Fruit fly (Drosophila melanogaster): Measurements from ENCODE around the gene unc79.

Gene unc79

DNA sequence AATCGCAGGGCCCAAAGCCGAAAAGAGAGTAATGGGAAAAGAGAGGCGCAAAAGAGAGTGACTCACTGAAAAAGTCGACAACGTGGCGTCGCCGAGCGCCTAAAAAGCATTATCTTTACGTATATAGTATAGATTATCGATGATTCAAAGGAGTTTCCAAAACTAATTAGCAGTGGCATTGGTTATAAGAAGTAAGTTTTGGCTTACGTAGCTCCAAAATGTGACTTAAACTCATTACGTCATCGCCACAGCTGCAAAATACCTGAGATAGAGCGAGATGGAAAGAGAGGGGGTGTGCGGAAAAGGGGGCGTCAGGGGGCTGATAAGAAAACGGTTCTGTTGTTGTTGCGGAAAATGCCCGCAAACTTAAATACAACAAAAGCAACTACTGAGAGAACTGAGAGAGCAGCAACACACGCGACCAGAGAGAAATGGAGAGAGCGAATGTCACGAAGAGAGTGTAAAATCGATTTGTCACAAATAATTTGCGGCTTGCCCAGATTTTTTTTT is 20.4 kb downstream of the unc79 start (continued):
- no peak for TF ChIP-seq dsx (GFP tag; optimal IDR thresholded peaks at IDR 0.05; ENCODE audit: poor library complexity, severe bottlenecking)
- no peak for TF ChIP-seq CG8319 (GFP tag; optimal IDR thresholded peaks at IDR 0.05)
- peak in 1 of 2 experiments; percentile 14 for TF ChIP-seq ss (GFP tag; optimal IDR thresholded peaks at IDR 0.05)
- TF ChIP-seq CG15336 (GFP tag; IDR thresholded peaks at IDR 0.05): 0 out of 2 replicates have a peak, but pooled peaks have one; percentile 15
- no peak for TF ChIP-seq CG34406 (GFP tag; optimal IDR thresholded peaks at IDR 0.05)
- no peak for TF ChIP-seq Blimp-1 (GFP tag; optimal IDR thresholded peaks at IDR 0.05)
- no peak for TF ChIP-seq CG11762 (GFP tag; optimal IDR thresholded peaks at IDR 0.05; ENCODE audit: insufficient read depth)
- no peak for TF ChIP-seq CG8632 (GFP tag; optimal IDR thresholded peaks at IDR 0.05)
- TF ChIP-seq CG3032 (tag; optimal IDR thresholded peaks at IDR 0.05): no peak
- no peak for TF ChIP-seq Hr39 (GFP tag; optimal IDR thresholded peaks at IDR 0.05)
- peak; percentile 7 for TF ChIP-seq Lpt (GFP tag; optimal IDR thresholded peaks at IDR 0.05)
- no peak for TF ChIP-seq Smox (GFP tag; optimal IDR thresholded peaks at IDR 0.05)
- no peak for TF ChIP-seq Met (GFP tag; optimal IDR thresholded peaks at IDR 0.05)
- no peak for TF ChIP-seq Sox102F (GFP tag; optimal IDR thresholded peaks at IDR 0.05)
- TF ChIP-seq CG6808 (GFP tag; optimal IDR thresholded peaks at IDR 0.05): no peak

DNA sequence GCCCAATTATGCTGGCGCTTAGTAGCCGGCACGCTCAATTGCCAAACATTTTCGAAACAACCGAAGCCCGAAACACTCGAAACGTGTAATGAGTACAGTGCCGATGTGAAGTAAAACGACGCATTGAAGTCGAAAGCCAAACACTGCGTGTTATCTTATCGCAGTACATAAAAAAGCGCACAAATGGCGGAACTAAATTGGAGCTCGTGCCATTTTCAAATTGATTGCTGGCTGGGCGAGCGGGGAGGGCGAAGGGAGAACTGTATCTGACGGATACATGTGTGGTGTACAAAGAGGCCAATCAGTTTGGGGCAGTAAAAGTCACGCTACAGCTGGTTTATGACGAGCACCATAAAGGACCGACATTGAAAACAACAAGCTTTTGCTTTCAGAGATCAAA is 22.6 kb downstream of the unc79 start:
- TF ChIP-seq fd59A (GFP tag; optimal IDR thresholded peaks at IDR 0.05) (no peak), fkh (GFP tag; optimal IDR thresholded peaks at IDR 0.05) (peak; percentile 48), vri (GFP tag; optimal IDR thresholded peaks at IDR 0.05) (peak; percentile 12)

DNA sequence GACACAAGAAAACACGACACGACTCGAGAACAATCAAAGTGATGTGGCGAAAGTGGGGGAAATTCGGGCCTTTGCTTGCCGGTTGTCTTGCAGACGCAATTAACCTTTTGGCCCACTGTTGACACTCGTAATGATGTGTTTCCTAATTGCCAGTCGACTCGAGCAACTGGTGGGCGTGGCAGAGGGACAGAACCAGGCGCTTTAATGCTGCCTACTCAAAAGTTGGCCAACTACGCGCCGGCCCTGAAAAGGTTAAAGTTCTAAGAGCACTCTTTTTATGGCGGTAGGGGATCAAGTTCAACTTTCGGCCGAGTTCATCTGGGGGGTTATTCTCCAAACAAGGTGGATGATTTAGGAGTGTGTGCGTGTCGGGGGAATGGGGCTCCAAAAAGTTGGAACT is 24.6 kb downstream of the unc79 start:
- TF ChIP-seq Eip75B (GFP tag; optimal IDR thresholded peaks at IDR 0.05) (no peak), fd59A (GFP tag; optimal IDR thresholded peaks at IDR 0.05) (no peak), lz (GFP tag; optimal IDR thresholded peaks at IDR 0.05) (no peak), Lpt (GFP tag; optimal IDR thresholded peaks at IDR 0.05) (no peak), Sox102F (GFP tag; optimal IDR thresholded peaks at IDR 0.05) (no peak), pdm3 (GFP tag; optimal IDR thresholded peaks at IDR 0.05) (no peak), Smox (GFP tag; optimal IDR thresholded peaks at IDR 0.05) (no peak), fkh (GFP tag; optimal IDR thresholded peaks at IDR 0.05) (no peak), Ets96B (tag; optimal IDR thresholded peaks at IDR 0.05) (no peak), CG10631 (GFP tag; optimal IDR thresholded peaks at IDR 0.05) (no peak), dac (GFP tag; optimal IDR thresholded peaks at IDR 0.05) (no peak), dsx (GFP tag; optimal IDR thresholded peaks at IDR 0.05; ENCODE audit: poor library complexity, severe bottlenecking) (no peak), CG10669 (GFP tag; optimal IDR thresholded peaks at IDR 0.05) (no peak), Sox15 (GFP tag; optimal IDR thresholded peaks at IDR 0.05) (no peak), topi (GFP tag; optimal IDR thresholded peaks at IDR 0.05) (no peak), eg (GFP tag; IDR thresholded peaks at IDR 0.05) (no peak)

DNA sequence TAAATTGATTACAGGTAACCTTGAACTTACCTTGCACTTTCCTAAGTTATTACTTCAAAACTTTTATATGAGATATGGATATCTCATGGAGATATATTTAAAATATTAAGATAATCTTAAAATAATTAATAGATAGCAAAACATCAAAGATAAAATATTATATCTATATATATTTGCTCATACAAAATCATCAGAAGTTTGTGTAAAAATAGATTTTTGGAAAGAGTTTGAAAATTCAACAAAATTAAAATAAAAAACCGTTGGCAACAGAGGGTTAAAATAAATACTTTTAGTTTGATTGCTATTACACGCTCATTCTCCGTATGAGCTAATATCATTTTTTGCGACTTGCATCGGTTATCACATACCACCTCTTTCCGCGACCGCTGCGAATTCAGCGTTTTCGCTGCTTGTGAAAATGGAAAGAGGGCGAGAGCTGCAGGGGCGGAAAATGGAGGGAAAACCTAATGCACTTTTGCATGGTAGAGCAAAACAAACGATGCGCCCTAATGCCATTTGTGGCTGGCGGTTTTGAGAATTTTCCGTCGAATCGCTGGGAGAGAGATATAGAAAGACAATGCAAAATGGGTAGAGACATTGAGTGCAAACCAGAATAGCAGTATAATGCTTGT is 33.3 kb downstream of the unc79 start:
- TF ChIP-seq esn (GFP tag; optimal IDR thresholded peaks at IDR 0.05): no peak
- peak; percentile 4 for TF ChIP-seq vri (GFP tag; optimal IDR thresholded peaks at IDR 0.05)

DNA sequence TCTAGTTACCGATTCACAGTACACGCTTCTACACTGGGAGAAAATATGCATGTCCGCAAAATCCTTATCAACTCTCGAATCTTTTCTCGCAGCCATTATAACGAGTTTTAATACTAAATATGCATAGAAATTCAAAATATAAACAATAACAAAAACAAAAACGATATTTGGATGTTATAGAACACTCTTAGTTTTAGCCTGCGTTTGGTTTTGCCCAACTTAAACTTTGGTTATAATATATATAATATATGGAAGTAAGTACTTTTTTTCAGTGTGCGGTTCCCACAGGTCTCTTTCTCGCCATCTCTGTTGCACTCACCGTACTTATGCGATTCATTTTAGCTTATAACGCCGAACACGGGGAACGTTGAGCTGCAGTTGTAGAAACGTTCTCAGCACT is 34.2 kb downstream of the unc79 start, which contains the start of gene cry:
Gene cry (plus strand): TSS at position 377 of the 400 bp plus-strand sequence.
- TF ChIP-seq dac (GFP tag; optimal IDR thresholded peaks at IDR 0.05) (peak; percentile 75), CG9139 (GFP tag; optimal IDR thresholded peaks at IDR 0.05) (peak; percentile 85), CG10631 (GFP tag; optimal IDR thresholded peaks at IDR 0.05) (peak; percentile 90), Met (GFP tag; optimal IDR thresholded peaks at IDR 0.05) (peak; percentile 80), ss (GFP tag; optimal IDR thresholded peaks at IDR 0.05) (peak; percentile 89 to 95), CG3919 (GFP tag; optimal IDR thresholded peaks at IDR 0.05) (peak; percentile 90), Hr4 (GFP tag; optimal IDR thresholded peaks at IDR 0.05) (peak; percentile 85), acj6 (GFP tag; optimal IDR thresholded peaks at IDR 0.05) (peak; percentile 93), CG32006 (GFP tag; optimal IDR thresholded peaks at IDR 0.05) (peak; percentile 93), CG11762 (GFP tag; optimal IDR thresholded peaks at IDR 0.05; ENCODE audit: insufficient read depth) (peak; percentile 88), CG8319 (GFP tag; optimal IDR thresholded peaks at IDR 0.05) (peak; percentile 74), Lpt (GFP tag; optimal IDR thresholded peaks at IDR 0.05) (peak; percentile 86), OdsH (GFP tag; optimal IDR thresholded peaks at IDR 0.05) (peak; percentile 94), Eip78C (GFP tag) (peak; percentile 97), Smox (GFP tag; optimal IDR thresholded peaks at IDR 0.05) (peak; percentile 74), CG11902 (GFP tag; optimal IDR thresholded peaks at IDR 0.05) (peak; percentile 81), Ets21C (GFP tag; optimal IDR thresholded peaks at IDR 0.05) (peak; percentile 59), Sox14 (GFP tag; optimal IDR thresholded peaks at IDR 0.05) (peak; percentile 86), CG34406 (GFP tag; optimal IDR thresholded peaks at IDR 0.05) (peak; percentile 84), vri (GFP tag; optimal IDR thresholded peaks at IDR 0.05) (peak; percentile 34), CG10669 (GFP tag; optimal IDR thresholded peaks at IDR 0.05) (peak; percentile 92), net (GFP tag; optimal IDR thresholded peaks at IDR 0.05) (peak; percentile 86), Ets96B (tag; optimal IDR thresholded peaks at IDR 0.05) (peak; percentile 94), CG7368 (GFP tag; optimal IDR thresholded peaks at IDR 0.05) (peak; percentile 74)

Data from whole organism, prepupa.